Fruit fly (Drosophila melanogaster): ENCODE results near the gene dac.
A peak's percentile ranks its signal among the peaks of the same experiment; 100 is the strongest.

Gene dac

DNA sequence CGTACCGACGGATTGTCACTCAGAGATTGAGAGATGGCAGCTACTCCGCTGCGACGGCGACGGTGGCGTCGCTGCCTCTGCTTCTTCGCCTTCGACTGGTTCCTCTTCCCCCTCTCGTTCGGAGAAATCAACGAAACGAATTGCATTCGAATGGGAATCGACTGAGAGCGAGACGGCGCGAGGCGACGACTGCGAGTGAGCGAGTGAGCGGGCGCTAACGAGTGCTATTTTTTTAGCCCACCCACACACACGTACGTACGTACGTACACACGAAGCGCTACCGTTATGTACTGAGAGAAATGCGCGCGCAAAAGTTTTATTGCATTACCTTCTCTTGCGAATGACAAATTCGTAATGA, at the start of gene dac (continued):
- TF ChIP-seq lmd (GFP tag; IDR thresholded peaks at IDR 0.05) (no peak), CG11695 (GFP tag; IDR thresholded peaks at IDR 0.05) (no peak), Sox102F (GFP tag; optimal IDR thresholded peaks at IDR 0.05) (no peak), Dip3 (GFP tag; optimal IDR thresholded peaks at IDR 0.05) (no peak), al (GFP tag; IDR thresholded peaks at IDR 0.05) (no peak), CG1529 (GFP tag; optimal IDR thresholded peaks at IDR 0.05) (no peak), CG6813 (GFP tag; optimal IDR thresholded peaks at IDR 0.05) (no peak), Aef1 (GFP tag; IDR thresholded peaks at IDR 0.05) (no peak), CG10321 (GFP tag; IDR thresholded peaks at IDR 0.05) (peak; percentile 68)

DNA sequence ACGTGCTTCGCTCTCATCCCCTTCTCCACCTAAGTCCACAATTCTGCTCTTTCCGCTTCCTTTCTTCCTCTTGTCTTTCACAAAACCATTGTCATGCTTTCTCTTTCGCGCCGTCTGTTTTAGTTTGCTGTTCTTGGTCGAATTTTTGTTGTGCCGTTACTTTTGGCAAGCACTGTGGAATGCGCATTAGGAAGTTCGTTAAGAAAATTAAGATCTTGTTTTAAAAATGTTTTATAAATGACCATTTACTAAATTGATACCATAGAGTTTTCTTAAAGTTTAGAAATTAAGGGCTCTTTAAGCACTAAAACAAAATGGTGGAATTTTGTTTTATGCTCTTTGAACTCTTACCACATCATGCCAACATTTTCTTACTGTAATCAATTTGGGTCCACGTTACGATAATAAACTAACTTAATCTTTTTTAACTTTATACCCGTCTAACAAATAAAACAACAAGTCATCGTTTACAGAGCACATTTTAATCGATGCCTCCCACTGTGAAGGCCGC, 49.3 kb upstream of the dac start:
- TF ChIP-seq stwl (tag; optimal IDR thresholded peaks at IDR 0.05) (no peak), sna (GFP tag; IDR thresholded peaks at IDR 0.05; ENCODE audit: partially characterized antibody) (no peak), CG13424 (tag; optimal IDR thresholded peaks at IDR 0.05) (peak; percentile 79), bcd (GFP tag; optimal IDR thresholded peaks at IDR 0.05) (peak; percentile 76), sima (GFP tag; optimal IDR thresholded peaks at IDR 0.05) (peak; percentile 53), CG32532 (GFP tag; IDR thresholded peaks at IDR 0.05) (peak; percentile 66), HLH4C (GFP tag; IDR thresholded peaks at IDR 0.05; ENCODE audit: partially characterized antibody) (no peak), br (optimal IDR thresholded peaks at IDR 0.05) (no peak), CG15011 (GFP tag; optimal IDR thresholded peaks at IDR 0.05) (peak; percentile 49), phol (tag; optimal IDR thresholded peaks at IDR 0.05) (peak; percentile 84), Poxn (GFP tag; IDR thresholded peaks at IDR 0.05) (no peak), zfh2 (GFP tag; optimal IDR thresholded peaks at IDR 0.05) (peak; percentile 87), CG17612 (GFP tag; IDR thresholded peaks at IDR 0.05) (no peak), Asciz (GFP tag; optimal IDR thresholded peaks at IDR 0.05) (peak; percentile 69), ro (GFP tag; IDR thresholded peaks at IDR 0.05) (no peak), lab (GFP tag; optimal IDR thresholded peaks at IDR 0.05) (peak; percentile 74), caup (GFP tag; optimal IDR thresholded peaks at IDR 0.05; ENCODE audit: severe bottlenecking) (peak; percentile 61), CG3847 (GFP tag; IDR thresholded peaks at IDR 0.05) (peak; percentile 54), ken (GFP tag; IDR thresholded peaks at IDR 0.05) (no peak), Drgx (GFP tag; IDR thresholded peaks at IDR 0.05) (peak; percentile 30; the same call in 1 of the 2 replicates), CG34224 (GFP tag; IDR thresholded peaks at IDR 0.05; ENCODE audit: partially characterized antibody) (no peak), Hr51 (GFP tag; optimal IDR thresholded peaks at IDR 0.05) (peak; percentile 44 to 87), Sry-β (GFP tag; optimal IDR thresholded peaks at IDR 0.05) (no peak), CG4617 (GFP tag; optimal IDR thresholded peaks at IDR 0.05; ENCODE audit: borderline replicate concordance) (no peak), ci (GFP tag; IDR thresholded peaks at IDR 0.05) (no peak), her (GFP tag; optimal IDR thresholded peaks at IDR 0.05) (peak; percentile 73), fd3F (GFP tag; optimal IDR thresholded peaks at IDR 0.05) (peak; percentile 75), Nf-YB (GFP tag; optimal IDR thresholded peaks at IDR 0.05) (peak; percentile 50), CG10979 (tag; optimal IDR thresholded peaks at IDR 0.05) (peak; percentile 51), CG17802 (tag; optimal IDR thresholded peaks at IDR 0.05) (peak; percentile 9), usp (GFP tag; optimal IDR thresholded peaks at IDR 0.05) (no peak), CG42726 (GFP tag; IDR thresholded peaks at IDR 0.05; ENCODE audit: partially characterized antibody) (no peak), CG11247 (GFP tag; IDR thresholded peaks at IDR 0.05) (peak; percentile 5; the same call in 1 of the 2 replicates), CG5245 (GFP tag; optimal IDR thresholded peaks at IDR 0.05) (peak; percentile 17), CG2712 (tag; optimal IDR thresholded peaks at IDR 0.05) (peak; percentile 75), hb (GFP tag; IDR thresholded peaks at IDR 0.05; ENCODE audit: partially characterized antibody) (no peak), CG30431 (GFP tag; optimal IDR thresholded peaks at IDR 0.05) (peak; percentile 55), ewg (GFP tag; optimal IDR thresholded peaks at IDR 0.05) (peak; percentile 36), CG2875 (GFP tag; optimal IDR thresholded peaks at IDR 0.05) (no peak), jigr1 (GFP tag; IDR thresholded peaks at IDR 0.05) (0 out of 3 replicates have a peak, but pooled peaks have one; percentile 50)

Data from whole organism, embryonic.